Worm (Caenorhabditis elegans): ENCODE data around the gene cank-26.

ce11 chrII:3986906-3987305, 12.0 kb upstream of the cank-26 start, which contains the start of gene K10G6.5:
- TF ChIP-seq T22C8.4 (GFP tag; IDR thresholded peaks at IDR 0.05) = no peak
- TF ChIP-seq ref-1 (GFP tag; conservative IDR thresholded peaks at IDR 0.05) = no peak
- no peak for TF ChIP-seq med-1 (GFP tag; optimal IDR thresholded peaks at IDR 0.05; ENCODE audit: insufficient read depth)
